Worm (Caenorhabditis elegans) whole organism, dauer: ENCODE measurements around the gene mrpl-30.

Experiments
- unc-62 ChIP-seq: sonication (generic microtip); optimal IDR thresholded peaks from 2 replicates; lab custom pipeline; 2017; ENCODE audit warnings: missing biosample characterization, missing genetic modification reagents, missing genetic modification characterization

The mrpl-30 gene

DNA sequence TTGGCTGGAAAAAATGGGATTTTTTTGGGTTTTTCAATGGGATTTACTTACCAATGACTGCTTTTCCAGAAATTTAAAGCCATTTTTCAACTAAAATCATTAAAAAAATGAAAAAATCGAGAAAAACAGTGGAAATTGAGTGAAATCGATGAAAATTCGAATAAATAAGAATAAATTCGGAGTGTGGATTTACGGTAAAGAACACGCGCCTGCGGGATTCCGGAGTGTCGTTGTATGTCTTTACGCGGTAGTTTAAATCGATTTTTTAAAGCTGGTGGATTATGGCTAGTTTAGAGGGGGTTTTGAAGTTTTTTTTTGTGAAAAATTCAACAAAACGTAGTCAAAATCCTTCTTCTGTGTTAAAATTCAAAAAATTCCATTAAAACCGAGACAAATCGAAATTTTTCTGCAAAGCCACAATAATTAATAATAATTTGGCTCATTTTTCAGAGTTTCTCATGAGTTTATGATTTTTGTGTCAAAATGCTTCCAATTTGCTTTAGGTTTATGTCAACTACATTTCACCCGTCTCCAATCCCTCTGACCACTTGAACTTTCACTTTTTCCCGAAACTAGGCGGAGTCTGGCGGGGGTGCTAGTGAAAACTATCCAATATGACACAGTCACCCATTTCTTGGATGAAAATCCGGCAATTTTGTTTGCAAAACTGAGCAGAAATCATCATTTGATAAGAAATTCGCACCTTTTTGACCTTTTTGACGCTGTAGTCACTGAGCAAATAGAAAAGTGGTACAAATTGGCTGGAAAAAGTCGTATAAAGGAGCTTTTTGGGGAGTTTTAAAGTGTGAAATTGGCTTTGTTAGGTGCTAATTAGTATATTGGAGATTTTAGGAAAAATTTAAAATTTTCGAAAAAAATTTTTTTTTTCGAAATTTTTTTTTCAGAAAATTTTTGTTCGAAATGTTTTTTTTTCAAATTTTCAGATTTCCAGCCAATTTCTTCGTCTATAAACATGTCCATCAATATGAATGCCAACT lies 9.3 kb downstream of the mrpl-30 start, which contains the start of the genes cic-1 and strm-1:
TSS of gene cic-1 (minus strand) at position 96 of the 998 bp plus-strand sequence.
TSS of gene strm-1 (plus strand) at position 945 of the 998 bp plus-strand sequence.
- no peak for TF ChIP-seq unc-62 (GFP tag; lab: Kevin White, UChicago)

DNA sequence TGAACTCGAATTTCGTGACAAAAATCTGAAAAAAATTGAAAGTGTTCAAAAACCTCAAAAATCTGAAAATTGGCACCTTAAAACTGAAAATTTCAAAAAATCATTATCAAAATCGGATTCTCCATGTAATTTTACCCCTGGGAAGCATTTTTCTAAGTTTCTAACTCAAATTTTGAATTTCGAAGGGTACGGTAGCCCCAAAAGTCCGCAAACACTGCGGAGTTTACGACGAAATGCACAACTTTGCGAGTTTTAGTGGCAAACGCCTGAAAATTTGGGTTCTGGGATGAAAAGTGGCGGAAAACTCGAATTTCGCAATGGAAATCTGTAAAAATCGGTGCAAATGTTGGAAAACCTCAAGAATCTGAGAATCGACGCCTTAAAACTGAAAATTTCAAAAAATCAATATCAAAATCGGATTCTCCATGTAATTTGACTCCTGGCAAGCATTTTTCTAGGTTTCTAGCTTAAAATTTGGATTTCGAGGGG lies 17.1 kb downstream of the mrpl-30 start:
- no peak for TF ChIP-seq unc-62 (GFP tag; lab: Kevin White, UChicago)

DNA sequence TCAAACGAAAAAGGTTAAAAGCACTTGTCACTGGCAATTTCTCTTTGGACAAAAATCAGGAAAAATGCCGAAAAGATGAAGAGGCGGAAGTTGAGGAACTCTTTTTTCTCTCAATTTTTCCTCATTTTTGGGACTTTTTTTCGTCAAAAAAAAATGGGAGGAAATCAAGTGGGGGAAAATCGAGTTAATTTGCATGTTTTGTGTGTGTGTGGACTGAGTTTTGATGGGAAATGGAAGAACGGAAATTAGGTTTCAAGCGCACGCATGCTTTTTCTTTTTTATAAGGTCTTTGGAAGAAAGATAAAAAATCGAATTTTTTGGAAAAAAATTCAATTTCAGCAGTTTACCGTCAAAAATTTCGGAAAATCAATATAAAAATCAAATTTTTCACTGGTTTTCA lies 19.1 kb downstream of the mrpl-30 start:
- no peak for TF ChIP-seq unc-62 (GFP tag; lab: Kevin White, UChicago)

DNA sequence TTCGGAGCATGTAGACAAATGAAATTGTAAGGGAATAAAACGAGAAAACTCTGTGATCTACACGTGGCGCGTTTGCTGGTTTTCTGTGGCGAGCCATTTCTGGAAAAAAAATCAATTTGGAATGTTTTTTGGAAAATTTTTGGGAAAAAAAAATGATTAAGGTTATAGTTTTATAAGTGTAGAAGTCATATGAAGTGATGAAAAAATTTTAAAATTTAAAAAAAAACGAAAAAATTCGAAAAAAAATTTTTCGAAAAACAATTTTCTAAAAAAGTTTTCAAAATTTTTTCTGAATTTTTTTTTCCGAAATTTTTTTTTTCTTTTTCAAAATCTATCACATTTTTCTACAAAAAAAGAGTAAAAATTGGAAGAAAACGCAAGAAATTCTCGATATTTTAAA lies 24.3 kb downstream of the mrpl-30 start, which contains the start of gene H14E04.3:
TSS of gene H14E04.3 (minus strand) at position 101 of the 400 bp plus-strand sequence.
- TF ChIP-seq unc-62 (GFP tag; lab: Kevin White, UChicago), result no peak

DNA sequence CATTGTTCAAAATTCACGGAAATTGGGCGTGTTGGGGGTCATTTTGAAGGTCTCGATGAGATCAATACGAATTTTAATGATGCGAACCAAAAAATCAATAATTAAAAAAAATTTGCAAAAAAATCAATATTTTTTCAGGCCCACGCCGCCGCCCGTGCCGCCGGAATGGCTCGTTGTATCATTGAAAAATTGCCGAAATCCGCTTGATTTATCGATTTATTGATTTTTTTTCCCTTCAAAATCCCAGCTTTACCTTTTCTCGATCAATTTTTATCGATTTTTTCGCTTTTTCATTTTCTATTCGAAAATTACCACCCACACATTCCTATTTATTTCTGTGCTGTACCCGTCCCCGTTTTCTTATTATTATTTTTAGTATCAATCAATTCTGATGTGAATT lies 26.4 kb downstream of the mrpl-30 start:
- no peak for TF ChIP-seq unc-62 (GFP tag; lab: Kevin White, UChicago)

DNA sequence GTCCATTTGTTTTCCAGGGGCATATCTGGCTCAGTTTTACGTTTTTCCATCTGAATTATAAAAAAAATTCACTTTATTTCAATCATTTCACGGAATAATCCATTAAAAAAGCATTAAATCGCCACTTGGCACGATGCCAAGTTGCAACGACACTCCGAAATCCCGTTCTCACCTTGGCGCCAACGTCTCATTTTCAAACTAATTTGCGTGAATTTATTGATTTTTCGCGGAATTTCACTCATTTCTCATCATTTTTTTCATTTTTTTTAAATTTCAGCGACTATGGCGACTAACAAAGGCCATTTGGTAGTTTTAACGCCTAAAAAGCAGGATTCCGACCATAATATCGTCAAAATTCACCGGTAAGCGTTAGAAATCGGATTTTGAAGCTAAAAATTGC lies 34.9 kb downstream of the mrpl-30 start, which contains the start of gene H14E04.2:
TSS of gene H14E04.2 (plus strand) at position 276 of the 400 bp plus-strand sequence.
- TF ChIP-seq unc-62 (GFP tag; lab: Kevin White, UChicago), result no peak

DNA sequence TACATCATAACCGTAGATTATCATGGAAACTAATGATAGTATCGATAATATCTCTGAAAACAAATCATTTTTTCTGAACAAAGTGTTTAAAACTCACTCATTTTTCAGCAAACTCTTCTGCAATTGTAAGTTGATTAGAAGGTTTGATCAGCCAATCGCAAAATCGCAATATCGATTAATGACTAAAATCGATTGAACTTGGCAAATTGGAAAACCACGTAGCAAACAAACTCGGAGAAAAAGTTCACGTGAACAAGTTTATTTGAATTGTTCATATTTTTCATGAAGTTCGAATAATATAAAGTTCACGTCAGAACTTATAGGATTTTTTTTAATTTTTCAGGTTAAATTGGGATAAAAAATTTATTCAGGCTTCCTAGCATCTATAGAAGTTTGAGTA lies 38.9 kb downstream of the mrpl-30 start, which contains the start of gene H04J21.1:
TSS of gene H04J21.1 (minus strand) at position 101 of the 400 bp plus-strand sequence.
- TF ChIP-seq unc-62 (GFP tag; lab: Kevin White, UChicago), result no peak

DNA sequence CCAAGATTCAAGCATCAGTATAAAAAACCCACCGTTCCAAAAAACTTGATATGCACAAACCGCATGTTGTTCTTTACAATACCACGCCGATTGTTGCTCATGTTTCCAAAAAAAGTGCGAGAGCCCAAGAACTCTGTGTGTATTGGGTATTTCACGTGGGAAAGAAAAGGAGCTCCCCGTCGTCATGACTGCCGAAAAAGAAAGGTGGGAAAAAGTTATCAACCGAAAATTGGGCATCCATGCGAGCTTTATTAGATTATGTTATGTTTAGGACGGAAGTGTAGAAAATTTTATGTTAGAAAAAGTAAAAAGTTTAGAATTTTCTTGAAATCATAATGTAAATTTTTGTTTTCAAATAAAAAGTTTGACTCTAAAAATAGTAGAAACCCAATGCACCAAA lies 42.4 kb downstream of the mrpl-30 start, which contains the start of gene H04J21.4:
TSS of gene H04J21.4 (minus strand) at position 101 of the 400 bp plus-strand sequence.
- TF ChIP-seq unc-62 (GFP tag; lab: Kevin White, UChicago), result no peak

DNA sequence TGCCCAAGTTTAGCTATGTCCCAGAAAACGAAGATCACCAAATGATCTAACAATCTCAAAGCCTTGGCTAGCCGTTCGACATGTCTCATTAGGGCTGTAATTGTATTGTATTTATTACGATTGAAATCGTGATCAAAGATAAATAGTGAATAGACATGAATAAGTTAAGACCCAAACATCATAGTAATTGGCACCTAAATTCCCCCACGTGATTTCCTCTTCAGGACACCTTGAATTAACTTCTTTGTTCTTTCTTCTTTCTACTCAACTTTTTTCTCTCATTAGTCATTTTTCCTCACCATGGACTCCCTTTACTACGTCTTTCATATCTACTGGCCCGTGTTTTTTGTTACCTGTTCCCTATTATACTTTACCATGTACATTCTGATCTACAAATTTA lies 48.1 kb downstream of the mrpl-30 start, which contains the start of gene srd-69:
TSS of gene srd-69 (plus strand) at position 301 of the 400 bp plus-strand sequence.
- no peak for TF ChIP-seq unc-62 (GFP tag; lab: Kevin White, UChicago)
